Fruit fly (Drosophila melanogaster) whole organism, larva: ENCODE measurements around the gene He.

Source experiments
- noc ChIP-seq: fragments of 200-800 bp; sonication (Bioruptor generic); optimal IDR thresholded peaks from 3 replicates; lab custom pipeline; 2019; ENCODE audit warnings: missing biosample characterization, mild to moderate bottlenecking, missing genetic modification characterization, moderate library complexity

Gene He

DNA sequence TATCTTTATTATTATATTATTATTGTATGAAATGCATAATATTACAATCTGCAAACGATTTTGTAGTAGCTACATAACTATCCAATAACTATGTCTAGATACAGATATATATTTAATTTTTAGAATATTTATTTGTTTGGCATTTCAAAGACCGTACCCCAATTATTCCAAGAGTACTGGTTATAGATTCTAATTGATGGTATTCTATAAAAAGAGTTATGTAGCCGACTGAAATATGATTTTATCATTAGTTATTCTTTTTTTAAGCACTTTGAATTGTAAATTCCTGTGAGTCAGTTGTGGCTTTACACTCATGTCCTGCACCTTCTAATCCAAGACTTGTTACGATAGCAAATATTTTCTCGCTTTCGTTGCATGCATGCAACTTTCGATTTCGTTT lies 47.0 kb downstream of the He start:
- no peak for TF ChIP-seq noc (tag; lab: Kevin White, UChicago)

DNA sequence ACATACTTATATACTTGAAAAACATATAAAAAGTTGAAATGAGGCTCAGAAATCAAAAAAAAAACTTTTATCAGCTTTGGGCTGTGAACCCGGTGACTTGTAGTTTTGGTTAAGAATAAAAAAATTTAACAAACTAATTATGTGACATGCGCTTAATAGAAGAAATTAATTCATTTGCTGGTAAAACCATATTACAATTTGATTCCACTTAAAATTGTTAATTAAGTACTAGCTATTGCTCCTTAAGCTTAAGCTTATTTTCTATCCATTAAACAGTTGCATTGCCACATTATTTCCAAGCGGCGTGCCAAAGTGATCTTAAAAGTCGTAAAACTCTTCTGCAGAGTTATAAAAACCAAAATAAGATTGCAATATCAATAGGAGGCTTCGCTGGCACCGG lies 48.8 kb downstream of the He start:
- no peak for TF ChIP-seq noc (tag; lab: Kevin White, UChicago)

dm6 chr2L:13923453-13923852 lies 49.3 kb downstream of the He start, which contains the start of gene Vajk1:
TSS of gene Vajk1 (minus strand) at chr2L:13923553.
- no peak for TF ChIP-seq noc (tag; lab: Kevin White, UChicago)
